Fruit fly (Drosophila melanogaster) whole organism, embryonic: ENCODE results near the gene alphaTub84B.

Experiments used
- Ada2b ChIP-seq: fragments of 200-800 bp; sonication (Bioruptor generic); IDR thresholded peaks from 2 replicates; pipeline ENCODE4 v1.3.6; 2022; ENCODE audit warnings: missing biosample characterization, missing genetic modification characterization
- Atf-2 ChIP-seq: fragments of 200-800 bp; sonication (Bioruptor generic); optimal IDR thresholded peaks from 2 replicates; lab custom pipeline; 2016; ENCODE audit warnings: missing biosample characterization, missing genetic modification characterization
- Atf6 ChIP-seq: fragments of 200-800 bp; sonication (Bioruptor generic); IDR thresholded peaks from 2 replicates; pipeline ENCODE4 v1.3.6; 2022; ENCODE audit warnings: missing biosample characterization, missing genetic modification characterization
- Bteb2 ChIP-seq: fragments of 200-800 bp; sonication (Bioruptor generic); optimal IDR thresholded peaks from 2 replicates; lab custom pipeline; 2016; ENCODE audit warnings: missing biosample characterization, missing genetic modification characterization
- CG11398 ChIP-seq: fragments of 200-800 bp; sonication (Bioruptor generic); optimal IDR thresholded peaks from 2 replicates; lab custom pipeline; 2016; ENCODE audit warnings: missing biosample characterization, missing genetic modification characterization
- CG12744 ChIP-seq: fragments of 200-800 bp; sonication (Bioruptor generic); optimal IDR thresholded peaks from 2 replicates; lab custom pipeline; 2016; ENCODE audit warnings: missing biosample characterization, missing genetic modification characterization
- CG13296 ChIP-seq: fragments of 200-800 bp; sonication (Bioruptor generic); optimal IDR thresholded peaks from 3 replicates; lab custom pipeline; 2018; ENCODE audit warnings: missing biosample characterization, mild to moderate bottlenecking, missing genetic modification characterization
- CG13894 ChIP-seq: fragments of 200-800 bp; sonication (Bioruptor generic); optimal IDR thresholded peaks from 3 replicates; lab custom pipeline; 2018; ENCODE audit warnings: missing biosample characterization, mild to moderate bottlenecking, missing genetic modification characterization, moderate library complexity
- CG15073 ChIP-seq: fragments of 200-800 bp; sonication (Bioruptor generic); optimal IDR thresholded peaks from 2 replicates; lab custom pipeline; 2016; ENCODE audit warnings: missing biosample characterization, missing genetic modification characterization
- CG1602 ChIP-seq: fragments of 200-800 bp; sonication (Bioruptor generic); optimal IDR thresholded peaks from 3 replicates; lab custom pipeline; 2016; ENCODE audit warnings: missing biosample characterization, missing genetic modification characterization
- CG18262 ChIP-seq: fragments of 200-800 bp; optimal IDR thresholded peaks from 3 replicates; lab custom pipeline; 2019; ENCODE audit warnings: missing biosample characterization, mild to moderate bottlenecking, missing genetic modification characterization, moderate library complexity
- CG42726 ChIP-seq: fragments of 200-800 bp; sonication (Bioruptor generic); IDR thresholded peaks from 2 replicates; pipeline ENCODE4 v1.3.6; 2022; ENCODE audit warnings: missing biosample characterization, missing genetic modification characterization; ENCODE audit not compliant: partially characterized antibody
- CG5953 ChIP-seq: fragments of 200-800 bp; sonication (Bioruptor generic); IDR thresholded peaks from 2 replicates; pipeline ENCODE4 v1.3.6; 2022; ENCODE audit warnings: missing biosample characterization, missing genetic modification characterization
- CG7556 ChIP-seq: fragments of 200-800 bp; sonication (Bioruptor generic); optimal IDR thresholded peaks from 2 replicates; lab custom pipeline; 2017; ENCODE audit warnings: missing biosample characterization, mild to moderate bottlenecking, missing genetic modification characterization
- CG8290 ChIP-seq, 3 experiments: fragments of 200-800 bp; sonication (Bioruptor generic); optimal IDR thresholded peaks; 2 replicates each; lab custom pipeline; 2016 to 2019; ENCODE audit warnings: missing biosample characterization in 3 of 3, missing genetic modification characterization in 3 of 3, mild to moderate bottlenecking in 2 of 3, moderate library complexity in 1 of 3
- CG9876 ChIP-seq: fragments of 200-800 bp; sonication (Bioruptor generic); optimal IDR thresholded peaks from 2 replicates; lab custom pipeline; 2016; ENCODE audit warnings: missing biosample characterization, missing genetic modification characterization
- Dad ChIP-seq: fragments of 200-800 bp; sonication (Bioruptor generic); optimal IDR thresholded peaks from 3 replicates; lab custom pipeline; 2016; ENCODE audit warnings: missing biosample characterization, missing genetic modification characterization
- Dref ChIP-seq: fragments of 200-800 bp; sonication (Bioruptor generic); IDR thresholded peaks from 2 replicates; pipeline ENCODE4 v1.3.6; 2022; ENCODE audit warnings: missing biosample characterization, missing genetic modification characterization
- ERR ChIP-seq: fragments of 200-800 bp; sonication (Bioruptor generic); optimal IDR thresholded peaks from 2 replicates; lab custom pipeline; 2016; ENCODE audit warnings: missing biosample characterization, missing genetic modification characterization
- Ets97D ChIP-seq: fragments of 200-800 bp; sonication (Bioruptor generic); optimal IDR thresholded peaks from 3 replicates; lab custom pipeline; 2016; ENCODE audit warnings: missing biosample characterization, missing genetic modification characterization
- Fer2 ChIP-seq: fragments of 200-800 bp; sonication (Bioruptor generic); optimal IDR thresholded peaks from 2 replicates; lab custom pipeline; 2018; ENCODE audit warnings: missing biosample characterization, mild to moderate bottlenecking, missing genetic modification characterization, moderate library complexity
- Hand ChIP-seq: fragments of 200-800 bp; sonication (Bioruptor generic); optimal IDR thresholded peaks from 2 replicates; lab custom pipeline; 2017; ENCODE audit warnings: mild to moderate bottlenecking, missing biosample characterization, missing genetic modification reagents, missing genetic modification characterization
- Hr39 ChIP-seq: fragments of >200 bp; optimal IDR thresholded peaks from 2 replicates; lab custom pipeline; 2017
- Med ChIP-seq: fragments of 200-800 bp; sonication (Bioruptor generic); peaks from one replicate; lab custom pipeline; 2016; ENCODE audit warnings: missing biosample characterization, missing genetic modification characterization, mild to moderate bottlenecking, inconsistent platforms, moderate library complexity
- Ravus ChIP-seq: fragments of 200-800 bp; sonication (Bioruptor generic); IDR thresholded peaks from 2 replicates; pipeline ENCODE4 v1.3.6; 2022; ENCODE audit warnings: missing biosample characterization, missing genetic modification characterization
- Rfx ChIP-seq: fragments of 200-800 bp; sonication (Bioruptor generic); IDR thresholded peaks from 2 replicates; pipeline ENCODE4 v1.3.6; 2022; ENCODE audit warnings: missing biosample characterization, missing genetic modification characterization
- YL-1 ChIP-seq: fragments of 200-800 bp; sonication (Bioruptor generic); optimal IDR thresholded peaks from 3 replicates; lab custom pipeline; 2017; ENCODE audit warnings: missing biosample characterization, mild to moderate bottlenecking, missing genetic modification characterization
- ara ChIP-seq: fragments of 200-800 bp; sonication (Bioruptor generic); IDR thresholded peaks from 2 replicates; pipeline ENCODE4 v1.3.6; 2022; ENCODE audit warnings: missing biosample characterization, missing genetic modification characterization
- bab2 ChIP-seq: fragments of 200-800 bp; sonication (Bioruptor generic); optimal IDR thresholded peaks from 2 replicates; lab custom pipeline; 2016; ENCODE audit warnings: missing biosample characterization, missing genetic modification characterization
- bigmax ChIP-seq: fragments of 200-800 bp; sonication (Bioruptor generic); optimal IDR thresholded peaks from 2 replicates; lab custom pipeline; 2018; ENCODE audit warnings: missing biosample characterization, mild to moderate bottlenecking, missing genetic modification characterization
- bsh ChIP-seq, 2 experiments: fragments of 200-800 bp; sonication (Bioruptor generic); optimal IDR thresholded peaks; 2 replicates each; lab custom pipeline; 2017 to 2018; ENCODE audit warnings: mild to moderate bottlenecking in 2 of 2, missing biosample characterization in 2 of 2, missing genetic modification characterization in 2 of 2, moderate library complexity in 1 of 2
- cas ChIP-seq: fragments of 200-800 bp; sonication (Bioruptor generic); IDR thresholded peaks from 2 replicates; pipeline ENCODE4 v1.3.6; 2022; ENCODE audit warnings: missing biosample characterization, missing genetic modification characterization
- caup ChIP-seq: fragments of 200-800 bp; sonication (Bioruptor generic); optimal IDR thresholded peaks from 3 replicates; lab custom pipeline; 2017; ENCODE audit warnings: missing biosample characterization, mild to moderate bottlenecking, missing genetic modification characterization, moderate library complexity; ENCODE audit not compliant: severe bottlenecking
- corto ChIP-seq: fragments of 200-800 bp; sonication (Bioruptor generic); optimal IDR thresholded peaks from 2 replicates; lab custom pipeline; 2016; ENCODE audit warnings: missing biosample characterization, mild to moderate bottlenecking, missing genetic modification characterization, moderate library complexity
- crp ChIP-seq, 2 experiments: fragments of 200-800 bp; sonication (Bioruptor generic); optimal IDR thresholded peaks; 2 replicates in 1 of 2; 3 replicates in 1 of 2; lab custom pipeline; 2017; ENCODE audit warnings: missing biosample characterization in 2 of 2, missing genetic modification characterization in 2 of 2, mild to moderate bottlenecking in 1 of 2, moderate library complexity in 1 of 2
- da ChIP-seq: fragments of 200-800 bp; sonication (Bioruptor generic); optimal IDR thresholded peaks from 2 replicates; lab custom pipeline; 2016; ENCODE audit warnings: missing biosample characterization, missing genetic modification characterization
- dimm ChIP-seq: fragments of 200-800 bp; sonication (Bioruptor generic); IDR thresholded peaks from 2 replicates; pipeline ENCODE4 v1.3.6; 2022; ENCODE audit warnings: missing biosample characterization, missing genetic modification characterization
- emc ChIP-seq: fragments of 200-800 bp; sonication (Bioruptor generic); optimal IDR thresholded peaks from 2 replicates; lab custom pipeline; 2016; ENCODE audit warnings: missing biosample characterization, missing genetic modification characterization
- exex ChIP-seq: fragments of 200-800 bp; sonication (Bioruptor generic); optimal IDR thresholded peaks from 4 replicates; lab custom pipeline; 2018; ENCODE audit warnings: missing biosample characterization, mild to moderate bottlenecking, missing genetic modification characterization, moderate library complexity
- grau ChIP-seq: fragments of 200-800 bp; optimal IDR thresholded peaks from 3 replicates; lab custom pipeline; 2019; ENCODE audit warnings: missing biosample characterization, mild to moderate bottlenecking, missing genetic modification characterization, moderate library complexity
- gro ChIP-seq: fragments of 200-800 bp; sonication (Bioruptor generic); optimal IDR thresholded peaks from 2 replicates; lab custom pipeline; 2016; ENCODE audit warnings: missing biosample characterization, missing genetic modification characterization
- jumu ChIP-seq: fragments of 200-800 bp; sonication (Bioruptor generic); optimal IDR thresholded peaks from 3 replicates; lab custom pipeline; 2016; ENCODE audit warnings: missing biosample characterization, missing genetic modification characterization
- ken ChIP-seq: fragments of 200-800 bp; sonication (Bioruptor generic); IDR thresholded peaks from 3 replicates; pipeline ENCODE4 v1.3.6; 2022; ENCODE audit warnings: missing biosample characterization, missing genetic modification characterization
- nmo ChIP-seq: fragments of 200-800 bp; sonication (Bioruptor generic); optimal IDR thresholded peaks from 2 replicates; lab custom pipeline; 2018; ENCODE audit warnings: missing biosample characterization, mild to moderate bottlenecking, missing genetic modification characterization, moderate library complexity
- org-1 ChIP-seq: fragments of 200-800 bp; sonication (Bioruptor generic); optimal IDR thresholded peaks from 2 replicates; lab custom pipeline; 2017; ENCODE audit warnings: missing biosample characterization, missing genetic modification characterization
- sd ChIP-seq: fragments of 200-800 bp; sonication (Bioruptor generic); optimal IDR thresholded peaks from 3 replicates; lab custom pipeline; 2018; ENCODE audit warnings: missing biosample characterization, mild to moderate bottlenecking, missing genetic modification characterization, moderate library complexity
- tgo ChIP-seq: fragments of 200-800 bp; sonication (Bioruptor generic); IDR thresholded peaks from 3 replicates; pipeline ENCODE4 v1.3.6; 2022; ENCODE audit warnings: missing biosample characterization, missing genetic modification characterization
- trh ChIP-seq: fragments of 200-800 bp; sonication (Bioruptor generic); optimal IDR thresholded peaks from 2 replicates; lab custom pipeline; 2016; ENCODE audit warnings: missing biosample characterization, missing genetic modification characterization
- unpg ChIP-seq: fragments of 200-800 bp; sonication (Bioruptor generic); optimal IDR thresholded peaks from 3 replicates; lab custom pipeline; 2018; ENCODE audit warnings: missing biosample characterization, mild to moderate bottlenecking, missing genetic modification characterization, moderate library complexity
- z ChIP-seq: fragments of 200-800 bp; sonication (Bioruptor generic); IDR thresholded peaks from 3 replicates; pipeline ENCODE4 v1.3.6; 2022; ENCODE audit warnings: missing biosample characterization, missing genetic modification characterization

Gene alphaTub84B

DNA sequence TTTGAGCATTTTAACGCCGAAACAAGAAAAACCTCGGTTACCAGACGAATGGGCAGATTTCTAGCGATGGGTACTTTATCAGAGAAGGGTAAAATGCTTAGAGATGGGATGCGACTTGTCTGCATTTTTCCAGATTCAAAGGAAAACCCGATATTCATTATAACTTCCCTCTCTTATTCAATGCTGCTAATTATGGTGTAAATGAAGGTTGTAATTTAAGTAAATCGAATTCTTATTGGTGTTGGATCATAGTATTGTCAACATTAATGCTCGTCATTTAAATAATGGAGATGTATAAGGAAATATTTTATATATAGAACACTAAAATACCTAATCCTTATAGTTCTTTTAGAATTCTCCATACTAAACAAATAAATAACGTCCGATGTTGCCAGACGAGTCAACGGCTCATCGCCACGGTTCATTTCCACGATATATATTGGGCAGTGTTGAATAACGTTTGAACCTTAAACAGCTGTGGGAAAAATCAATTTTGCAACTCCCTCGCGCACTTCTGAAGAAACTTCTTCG is 37.8 kb downstream of the alphaTub84B start, which contains the start of the genes Alh and CG10098 (continued):
- TF ChIP-seq CG13296 (GFP tag; lab: Kevin White, UChicago) (peak; percentile 43), trh (GFP tag; lab: Kevin White, UChicago) (peak; percentile 18), ken (GFP tag; lab: Robert Waterston, UW) (peak; percentile 87), Dad (peak; percentile 83), crp (GFP tag; optimal IDR thresholded peaks at IDR 0.05; lab: Kevin White, UChicago) (peak; percentile 83 to 94), tgo (GFP tag; lab: Robert Waterston, UW) (peak; percentile 78), Rfx (peak; percentile 89), CG9876 (GFP tag; lab: Kevin White, UChicago) (peak; percentile 87), bab2 (peak; percentile 92), Hr39 (no peak), Hand (peak; percentile 29), corto (GFP tag; lab: Kevin White, UChicago) (peak; percentile 35), CG8290 (GFP tag; optimal IDR thresholded peaks at IDR 0.05; lab: Kevin White, UChicago) (peak; percentile 70), CG8290 (tag; optimal IDR thresholded peaks at IDR 0.05; lab: Kevin White, UChicago) (peak; percentile 46 to 69), grau (peak; percentile 83), CG1602 (GFP tag; lab: Kevin White, UChicago) (peak; percentile 90), cas (GFP tag; lab: Robert Waterston, UW) (no peak), Fer2 (tag; lab: Kevin White, UChicago) (peak; percentile 79), Dref (GFP tag; lab: Robert Waterston, UW) (peak; percentile 39; the same call in 1 of the 2 replicates), CG18262 (tag; lab: Kevin White, UChicago) (peak; percentile 78), jumu (peak; percentile 90), Ets97D (GFP tag; lab: Kevin White, UChicago) (peak; percentile 75), Bteb2 (GFP tag; lab: Kevin White, UChicago) (peak; percentile 74), unpg (GFP tag; lab: Kevin White, UChicago) (peak; percentile 68), Med (GFP tag; lab: Kevin White, UChicago) (peak; percentile 96), CG13894 (tag; lab: Kevin White, UChicago) (peak; percentile 77), gro (GFP tag; lab: Kevin White, UChicago) (peak; percentile 67), ara (GFP tag; lab: Robert Waterston, UW) (no peak), CG42726 (GFP tag; lab: Robert Waterston, UW) (peak; percentile 55; the same call in 1 of the 2 replicates), CG5953 (GFP tag; lab: Robert Waterston, UW) (no peak), z (no peak), exex (tag; lab: Kevin White, UChicago) (peak; percentile 51), CG15073 (GFP tag; lab: Kevin White, UChicago) (peak; percentile 40), Ada2b (GFP tag; lab: Robert Waterston, UW) (peak; percentile 73), CG12744 (GFP tag; lab: Kevin White, UChicago) (peak; percentile 66), sd (no peak), caup (GFP tag; lab: Kevin White, UChicago) (peak; percentile 44), Ravus (GFP tag; lab: Robert Waterston, UW) (peak; percentile 52), CG11398 (GFP tag; lab: Kevin White, UChicago) (no peak), nmo (GFP tag; lab: Kevin White, UChicago) (peak; percentile 89), CG7556 (peak; percentile 69), YL-1 (GFP tag; lab: Kevin White, UChicago) (peak; percentile 47), dimm (GFP tag; lab: Robert Waterston, UW) (peak; percentile 34; the same call in 1 of the 2 replicates), emc (GFP tag; lab: Kevin White, UChicago) (peak; percentile 69), da (peak; percentile 51), bsh (GFP tag; optimal IDR thresholded peaks at IDR 0.05; lab: Kevin White, UChicago) (peak in 1 of 2 experiments; percentile 71), org-1 (no peak), Atf-2 (GFP tag; lab: Kevin White, UChicago) (peak; percentile 77), bigmax (GFP tag; lab: Kevin White, UChicago) (no peak), ERR (GFP tag; lab: Kevin White, UChicago) (peak; percentile 69), Atf6 (GFP tag; lab: Robert Waterston, UW) (peak; percentile 72)
